Fruit fly (Drosophila melanogaster): Measurements from ENCODE around the gene HP1b.

DNA sequence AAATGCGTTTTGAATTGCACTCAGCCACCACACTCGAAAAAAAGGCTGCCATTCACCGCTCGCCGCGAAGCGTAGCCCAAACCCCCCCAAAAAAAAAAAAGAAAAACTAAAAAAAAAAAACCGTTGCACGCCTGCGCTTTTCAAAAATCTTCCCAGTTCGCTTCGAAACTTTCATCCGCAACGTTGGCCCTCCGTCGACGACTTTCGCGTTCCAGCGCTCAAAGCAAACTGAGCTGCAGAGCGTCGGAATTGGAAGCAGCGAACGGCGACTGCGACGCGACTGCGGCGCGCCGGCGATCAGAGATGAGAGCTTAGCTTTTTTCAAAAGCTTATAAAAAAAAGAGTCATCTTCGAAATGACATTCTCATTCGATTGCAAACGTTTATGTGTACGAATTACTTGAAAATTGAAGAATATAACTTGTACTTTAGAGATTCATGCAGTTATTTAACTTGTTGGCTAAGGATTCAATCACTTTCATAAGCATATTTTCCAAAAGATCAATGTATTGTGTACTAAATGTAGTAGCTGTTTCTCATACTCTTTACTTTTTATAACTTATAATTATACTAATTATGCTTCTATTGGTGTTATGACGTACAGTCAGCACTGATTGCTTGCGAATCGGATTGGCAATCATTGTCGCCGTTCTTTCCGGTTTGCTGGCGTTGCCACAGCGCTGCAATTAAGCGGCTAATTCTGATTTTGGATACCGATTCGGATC lies 12.9 kb upstream of the HP1b start, which contains the start of gene CG15365:
- no peak for TF ChIP-seq EcR (GFP tag; optimal IDR thresholded peaks at IDR 0.05)
- TF ChIP-seq CG13204 (GFP tag; optimal IDR thresholded peaks at IDR 0.05) = no peak
- peak; percentile 20; the same call in 1 of the 2 replicates for TF ChIP-seq Ets98B (GFP tag; IDR thresholded peaks at IDR 0.05)
- no peak for TF ChIP-seq Snoo (tag; optimal IDR thresholded peaks at IDR 0.05)
- peak; percentile 18 for TF ChIP-seq CG14655 (GFP tag; optimal IDR thresholded peaks at IDR 0.05)
- TF ChIP-seq Pif1B (GFP tag; optimal IDR thresholded peaks at IDR 0.05) = peak; percentile 6
- TF ChIP-seq CG8301 (tag; optimal IDR thresholded peaks at IDR 0.05) = no peak
- peak; percentile 9 for TF ChIP-seq Pif1A (GFP tag; optimal IDR thresholded peaks at IDR 0.05)
- peak; percentile 37 for TF ChIP-seq CG34367 (tag; optimal IDR thresholded peaks at IDR 0.05)
- no peak for TF ChIP-seq CG9948 (tag; optimal IDR thresholded peaks at IDR 0.05)
- TF ChIP-seq CG8159 (tag; optimal IDR thresholded peaks at IDR 0.05) = peak; percentile 16

Measured in whole organism, pupa.